Fruit fly (Drosophila melanogaster) whole organism, embryonic: ENCODE data around the gene AsnRS.

Experiments used
- Abd-B ChIP-seq: fragments of 200-800 bp; sonication (Bioruptor generic); optimal IDR thresholded peaks from 2 replicates; lab custom pipeline; 2018; ENCODE audit warnings: missing biosample characterization, mild to moderate bottlenecking, missing genetic modification characterization, moderate library complexity
- Atf6 ChIP-seq: fragments of 200-800 bp; sonication (Bioruptor generic); IDR thresholded peaks from 2 replicates; pipeline ENCODE4 v1.3.6; 2022; ENCODE audit warnings: missing biosample characterization, missing genetic modification characterization
- B-H2 ChIP-seq: fragments of 200-800 bp; sonication (Bioruptor generic); optimal IDR thresholded peaks from 2 replicates; lab custom pipeline; 2018; ENCODE audit warnings: missing biosample characterization, mild to moderate bottlenecking, missing genetic modification characterization
- Bdp1 ChIP-seq: fragments of 200-800 bp; sonication (Bioruptor generic); optimal IDR thresholded peaks from 3 replicates; lab custom pipeline; 2016; ENCODE audit warnings: missing biosample characterization, missing genetic modification characterization
- Bteb2 ChIP-seq: fragments of 200-800 bp; sonication (Bioruptor generic); optimal IDR thresholded peaks from 2 replicates; lab custom pipeline; 2016; ENCODE audit warnings: missing biosample characterization, missing genetic modification characterization
- CG12104 ChIP-seq: fragments of 200-800 bp; sonication (Bioruptor generic); optimal IDR thresholded peaks from 3 replicates; lab custom pipeline; 2016; ENCODE audit warnings: missing biosample characterization, missing genetic modification characterization
- CG14050 ChIP-seq: fragments of 200-800 bp; sonication (Bioruptor generic); IDR thresholded peaks from 3 replicates; pipeline ENCODE4 v1.3.6; 2022; ENCODE audit warnings: missing biosample characterization, missing genetic modification characterization
- CG14441 ChIP-seq: fragments of 200-800 bp; sonication (Bioruptor generic); IDR thresholded peaks from 2 replicates; pipeline ENCODE4 v1.3.6; 2022; ENCODE audit warnings: missing biosample characterization, missing genetic modification characterization
- CG15011 ChIP-seq: fragments of 200-800 bp; sonication (Bioruptor generic); optimal IDR thresholded peaks from 3 replicates; lab custom pipeline; 2018; ENCODE audit warnings: missing biosample characterization, mild to moderate bottlenecking, missing genetic modification characterization
- CG15269 ChIP-seq: fragments of 200-800 bp; sonication (Bioruptor generic); optimal IDR thresholded peaks from 2 replicates; lab custom pipeline; 2018; ENCODE audit warnings: missing biosample characterization, mild to moderate bottlenecking, missing genetic modification characterization, moderate library complexity
- CG1647 ChIP-seq: fragments of 200-800 bp; sonication (Bioruptor generic); optimal IDR thresholded peaks from 3 replicates; lab custom pipeline; 2016; ENCODE audit warnings: missing biosample characterization, missing genetic modification characterization
- CG17328 ChIP-seq: fragments of 200-800 bp; sonication (Bioruptor generic); IDR thresholded peaks from 2 replicates; pipeline ENCODE4 v1.3.6; 2022; ENCODE audit warnings: missing biosample characterization, missing genetic modification characterization
- CG17829 ChIP-seq: fragments of 200-800 bp; optimal IDR thresholded peaks from 2 replicates; lab custom pipeline; 2019; ENCODE audit warnings: missing biosample characterization, mild to moderate bottlenecking, missing genetic modification characterization, moderate library complexity
- CG2678 ChIP-seq: fragments of 200-800 bp; sonication (Bioruptor generic); optimal IDR thresholded peaks from 3 replicates; lab custom pipeline; 2019; ENCODE audit warnings: missing biosample characterization, mild to moderate bottlenecking, missing genetic modification characterization, moderate library complexity
- CG31388 ChIP-seq: fragments of 200-800 bp; sonication (Bioruptor generic); optimal IDR thresholded peaks from 2 replicates; lab custom pipeline; 2016; ENCODE audit warnings: missing biosample characterization, missing genetic modification characterization
- CG32532 ChIP-seq: fragments of 200-800 bp; sonication (Bioruptor generic); IDR thresholded peaks from 2 replicates; pipeline ENCODE4 v1.3.6; 2022; ENCODE audit warnings: missing biosample characterization, missing genetic modification characterization
- CG32767 ChIP-seq: fragments of 200-800 bp; sonication (Bioruptor generic); IDR thresholded peaks from 2 replicates; pipeline ENCODE4 v1.3.6; 2022; ENCODE audit warnings: missing biosample characterization, missing genetic modification characterization
- CG34376 ChIP-seq: fragments of 200-800 bp; sonication (Bioruptor generic); optimal IDR thresholded peaks from 2 replicates; lab custom pipeline; 2018; ENCODE audit warnings: missing biosample characterization, mild to moderate bottlenecking, missing genetic modification characterization
- CG4424 ChIP-seq: fragments of 200-800 bp; sonication (Bioruptor generic); optimal IDR thresholded peaks from 3 replicates; lab custom pipeline; 2016; ENCODE audit warnings: missing biosample characterization, missing genetic modification characterization
- CG4820 ChIP-seq: fragments of 200-800 bp; sonication (Bioruptor generic); optimal IDR thresholded peaks from 3 replicates; lab custom pipeline; 2016; ENCODE audit warnings: missing biosample characterization, missing genetic modification characterization
- CG5180 ChIP-seq: fragments of 200-800 bp; sonication (Bioruptor generic); optimal IDR thresholded peaks from 3 replicates; lab custom pipeline; 2017; ENCODE audit warnings: missing biosample characterization, missing genetic modification characterization, mild to moderate bottlenecking, moderate library complexity, missing genetic modification reagents
- CG7745 ChIP-seq: fragments of 200-800 bp; sonication (Bioruptor generic); optimal IDR thresholded peaks from 2 replicates; lab custom pipeline; 2018; ENCODE audit warnings: missing biosample characterization, mild to moderate bottlenecking, missing genetic modification characterization, moderate library complexity
- CG7987 ChIP-seq: fragments of 200-800 bp; sonication (Bioruptor generic); optimal IDR thresholded peaks from 2 replicates; lab custom pipeline; 2018; ENCODE audit warnings: missing biosample characterization, mild to moderate bottlenecking, missing genetic modification characterization, moderate library complexity
- CG8290 ChIP-seq, 3 experiments: fragments of 200-800 bp; sonication (Bioruptor generic); optimal IDR thresholded peaks; 2 replicates each; lab custom pipeline; 2016 to 2019; ENCODE audit warnings: missing biosample characterization in 3 of 3, missing genetic modification characterization in 3 of 3, mild to moderate bottlenecking in 2 of 3, moderate library complexity in 1 of 3
- CG9817 ChIP-seq: fragments of 200-800 bp; sonication (Bioruptor generic); optimal IDR thresholded peaks from 2 replicates; lab custom pipeline; 2018; ENCODE audit warnings: missing biosample characterization, mild to moderate bottlenecking, missing genetic modification characterization, moderate library complexity
- Dll ChIP-seq: fragments of 200-800 bp; sonication (Bioruptor generic); IDR thresholded peaks from 4 replicates; pipeline ENCODE4 v1.3.6; 2022; ENCODE audit warnings: missing biosample characterization, missing genetic modification characterization; ENCODE audit not compliant: partially characterized antibody
- Doc3 ChIP-seq: fragments of 200-800 bp; sonication (Bioruptor generic); IDR thresholded peaks from 3 replicates; pipeline ENCODE4 v1.3.6; 2022; ENCODE audit warnings: missing biosample characterization, missing genetic modification characterization; ENCODE audit not compliant: partially characterized antibody
- Ets97D ChIP-seq: fragments of 200-800 bp; sonication (Bioruptor generic); optimal IDR thresholded peaks from 3 replicates; lab custom pipeline; 2016; ENCODE audit warnings: missing biosample characterization, missing genetic modification characterization
- Fer3 ChIP-seq: fragments of 200-800 bp; sonication (Bioruptor generic); optimal IDR thresholded peaks from 2 replicates; lab custom pipeline; 2018; ENCODE audit warnings: missing biosample characterization, mild to moderate bottlenecking, missing genetic modification characterization, moderate library complexity
- Lhr ChIP-seq: fragments of 200-800 bp; sonication (Bioruptor generic); optimal IDR thresholded peaks from 3 replicates; lab custom pipeline; 2017; ENCODE audit warnings: mild to moderate bottlenecking, missing biosample characterization, missing genetic modification reagents, missing genetic modification characterization
- Optix ChIP-seq: fragments of 200-800 bp; sonication (Bioruptor generic); IDR thresholded peaks from 3 replicates; pipeline ENCODE4 v1.3.6; 2022; ENCODE audit warnings: missing biosample characterization, missing genetic modification characterization
- Taf1 ChIP-seq: fragments of 200-800 bp; sonication (Bioruptor generic); IDR thresholded peaks from 2 replicates; pipeline ENCODE4 v1.3.6; 2022; ENCODE audit warnings: missing biosample characterization, missing genetic modification characterization
- ap ChIP-seq: fragments of 200-800 bp; sonication (Bioruptor generic); IDR thresholded peaks from 2 replicates; pipeline ENCODE4 v1.3.6; 2022; ENCODE audit warnings: missing biosample characterization, missing genetic modification characterization
- bab2 ChIP-seq: fragments of 200-800 bp; sonication (Bioruptor generic); optimal IDR thresholded peaks from 2 replicates; lab custom pipeline; 2016; ENCODE audit warnings: missing biosample characterization, missing genetic modification characterization
- dmrt11E ChIP-seq: fragments of 200-800 bp; sonication (Bioruptor generic); optimal IDR thresholded peaks from 3 replicates; lab custom pipeline; 2018; ENCODE audit warnings: missing biosample characterization, mild to moderate bottlenecking, missing genetic modification characterization, moderate library complexity
- dysf ChIP-seq: fragments of 200-800 bp; sonication (Bioruptor generic); IDR thresholded peaks from 3 replicates; pipeline ENCODE4 v1.3.6; 2022; ENCODE audit warnings: missing biosample characterization, missing genetic modification characterization
- inv ChIP-seq: fragments of 200-800 bp; sonication (Bioruptor generic); IDR thresholded peaks from 2 replicates; pipeline ENCODE4 v1.3.6; 2022; ENCODE audit warnings: missing biosample characterization, missing genetic modification characterization; ENCODE audit not compliant: partially characterized antibody
- kah ChIP-seq: fragments of 200-800 bp; sonication (Bioruptor generic); optimal IDR thresholded peaks from 2 replicates; lab custom pipeline; 2018; ENCODE audit warnings: missing biosample characterization, mild to moderate bottlenecking, missing genetic modification characterization
- pita ChIP-seq: fragments of 200-800 bp; sonication (Bioruptor generic); optimal IDR thresholded peaks from 2 replicates; lab custom pipeline; 2017; ENCODE audit warnings: missing biosample characterization, mild to moderate bottlenecking, missing genetic modification characterization
- repo ChIP-seq: fragments of 200-800 bp; sonication (Bioruptor generic); optimal IDR thresholded peaks from 2 replicates; lab custom pipeline; 2016; ENCODE audit warnings: missing biosample characterization, missing genetic modification characterization
- rib ChIP-seq: fragments of 200-800 bp; sonication (Bioruptor generic); IDR thresholded peaks from 2 replicates; pipeline ENCODE4 v1.3.6; 2022; ENCODE audit warnings: missing biosample characterization, missing genetic modification characterization
- seq ChIP-seq: fragments of 200-800 bp; sonication (Bioruptor generic); IDR thresholded peaks from 2 replicates; pipeline ENCODE4 v1.3.6; 2022; ENCODE audit warnings: missing biosample characterization, missing genetic modification characterization
- sima ChIP-seq: fragments of 200-800 bp; sonication (Bioruptor generic); optimal IDR thresholded peaks from 2 replicates; lab custom pipeline; 2016; ENCODE audit warnings: missing biosample characterization, missing genetic modification characterization
- slou ChIP-seq: fragments of 200-800 bp; sonication (Bioruptor generic); optimal IDR thresholded peaks from 3 replicates; lab custom pipeline; 2016; ENCODE audit warnings: missing biosample characterization, missing genetic modification characterization
- stc ChIP-seq: fragments of 200-800 bp; sonication (Bioruptor generic); IDR thresholded peaks from 2 replicates; pipeline ENCODE4 v1.3.6; 2022; ENCODE audit warnings: missing biosample characterization, missing genetic modification characterization
- unpg ChIP-seq: fragments of 200-800 bp; sonication (Bioruptor generic); optimal IDR thresholded peaks from 3 replicates; lab custom pipeline; 2018; ENCODE audit warnings: missing biosample characterization, mild to moderate bottlenecking, missing genetic modification characterization, moderate library complexity
- vnd ChIP-seq: fragments of 200-800 bp; sonication (Bioruptor generic); IDR thresholded peaks from 3 replicates; pipeline ENCODE4 v1.3.6; 2022; ENCODE audit warnings: missing biosample characterization, missing genetic modification characterization; ENCODE audit not compliant: partially characterized antibody
- vvl ChIP-seq: fragments of 200-800 bp; sonication (Bioruptor generic); IDR thresholded peaks from 2 replicates; pipeline ENCODE4 v1.3.6; 2022; ENCODE audit warnings: missing biosample characterization, missing genetic modification characterization

Gene AsnRS

DNA sequence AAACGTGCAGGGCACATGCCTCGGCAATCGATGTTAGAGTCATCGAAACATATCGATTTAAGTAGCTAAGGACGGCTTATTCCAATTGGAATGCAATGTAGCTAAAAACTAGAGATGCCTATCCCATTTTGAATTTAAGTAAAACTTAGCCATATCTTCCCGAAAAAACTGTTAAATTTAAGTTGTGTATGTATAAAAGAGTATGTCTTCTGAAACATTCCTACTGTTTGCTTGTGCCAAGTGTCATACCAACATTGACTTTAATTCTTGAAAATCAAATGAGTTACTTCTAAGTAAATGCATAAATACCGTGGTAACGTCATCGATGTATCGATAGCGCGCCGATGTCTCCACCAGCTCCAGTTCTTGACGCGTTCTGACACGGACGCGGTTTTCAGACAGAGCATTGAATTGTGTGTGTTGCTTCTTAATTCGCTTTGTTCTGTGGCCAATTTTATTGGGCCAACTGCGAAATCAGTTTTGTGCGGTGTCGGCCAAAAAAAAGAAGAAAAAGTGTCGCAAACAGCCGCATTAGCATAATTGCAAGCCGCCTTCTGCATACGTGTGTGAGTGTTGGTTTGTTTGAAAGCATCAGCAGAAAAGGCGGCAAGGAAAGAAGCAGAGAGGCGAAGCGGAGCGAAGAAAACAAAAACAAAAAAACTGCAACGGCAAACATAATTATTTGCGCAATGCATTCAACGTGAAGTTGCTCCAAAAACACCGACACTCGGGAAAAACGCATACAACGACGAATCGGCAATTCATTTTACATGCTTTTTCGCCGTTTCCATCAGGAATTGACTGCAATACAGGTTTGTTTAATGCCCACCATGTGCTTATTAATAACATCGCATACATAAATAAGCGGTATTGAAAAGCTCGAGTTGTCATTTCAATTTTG lies 2.0 kb upstream of the AsnRS start, which contains the start of gene brat (continued):
- TF ChIP-seq Lhr (GFP tag; lab: Kevin White, UChicago) (peak; percentile 40), CG14441 (no peak; the same call in 1 of the 2 replicates), repo (peak; percentile 18), CG7745 (tag; lab: Kevin White, UChicago) (no peak), dysf (GFP tag; lab: Robert Waterston, UW) (peak; percentile 56; the same call in 1 of the 3 replicates), pita (GFP tag; lab: Kevin White, UChicago) (no peak), slou (GFP tag; lab: Kevin White, UChicago) (no peak), Fer3 (tag; lab: Kevin White, UChicago) (peak; percentile 44), Atf6 (GFP tag; lab: Robert Waterston, UW) (no peak), Bdp1 (GFP tag; lab: Kevin White, UChicago) (no peak), CG4820 (GFP tag; lab: Kevin White, UChicago) (peak; percentile 36), CG2678 (peak; percentile 62), CG32532 (GFP tag; lab: Robert Waterston, UW) (peak; percentile 56), CG32767 (GFP tag; lab: Robert Waterston, UW) (no peak), CG1647 (GFP tag; lab: Kevin White, UChicago) (peak; percentile 8), Doc3 (GFP tag; lab: Robert Waterston, UW) (peak; percentile 84), seq (GFP tag; lab: Robert Waterston, UW) (peak; percentile 15; the same call in 1 of the 2 replicates), CG15269 (tag; lab: Kevin White, UChicago) (peak; percentile 0), rib (no peak), CG17829 (peak; percentile 75), CG8290 (GFP tag; optimal IDR thresholded peaks at IDR 0.05; lab: Kevin White, UChicago) (peak; percentile 5), CG8290 (tag; optimal IDR thresholded peaks at IDR 0.05; lab: Kevin White, UChicago) (peak; percentile 4 to 36), CG5180 (GFP tag; lab: Kevin White, UChicago) (no peak), vnd (GFP tag; lab: Robert Waterston, UW) (peak; percentile 93), CG17328 (GFP tag; lab: Robert Waterston, UW) (0 out of 2 replicates have a peak, but pooled peaks have one; percentile 44), Ets97D (GFP tag; lab: Kevin White, UChicago) (peak; percentile 56), inv (GFP tag; lab: Robert Waterston, UW) (peak; percentile 86), ap (GFP tag; lab: Robert Waterston, UW) (no peak), CG12104 (no peak), Abd-B (GFP tag; lab: Kevin White, UChicago) (peak; percentile 51), CG9817 (tag; lab: Kevin White, UChicago) (peak; percentile 64), CG31388 (GFP tag; lab: Kevin White, UChicago) (no peak), kah (no peak), dmrt11E (tag; lab: Kevin White, UChicago) (peak; percentile 53), Optix (GFP tag; lab: Robert Waterston, UW) (no peak), vvl (GFP tag; lab: Robert Waterston, UW) (peak; percentile 16; the same call in 1 of the 2 replicates), sima (GFP tag; lab: Kevin White, UChicago) (no peak), CG15011 (no peak), CG4424 (GFP tag; lab: Kevin White, UChicago) (peak; percentile 54), stc (GFP tag; lab: Robert Waterston, UW) (no peak), unpg (GFP tag; lab: Kevin White, UChicago) (peak; percentile 40), B-H2 (GFP tag; lab: Kevin White, UChicago) (peak; percentile 18), CG14050 (no peak), Bteb2 (GFP tag; lab: Kevin White, UChicago) (peak; percentile 35), bab2 (GFP tag; lab: Kevin White, UChicago) (peak; percentile 54), CG34376 (peak; percentile 14), CG7987 (GFP tag; lab: Kevin White, UChicago) (no peak), Dll (GFP tag; lab: Robert Waterston, UW) (peak; percentile 96), Taf1 (GFP tag; lab: Robert Waterston, UW) (0 out of 2 replicates have a peak, but pooled peaks have one; percentile 40)
